Fruit fly (Drosophila melanogaster): ENCODE results near the gene CG17803.

The CG17803 gene

dm6 chr3R:17809014-17809413, 7.7 kb upstream of the CG17803 start, which contains the start of gene Odj:
Odj (minus strand) TSS chr3R:17809222.
- TF ChIP-seq Rel (GFP tag; optimal IDR thresholded peaks at IDR 0.05) (no peak), Rel (tag; optimal IDR thresholded peaks at IDR 0.05) (no peak), Abd-B (GFP tag; optimal IDR thresholded peaks at IDR 0.05) (no peak), OdsH (GFP tag; optimal IDR thresholded peaks at IDR 0.05) (no peak), Hr83 (GFP tag; optimal IDR thresholded peaks at IDR 0.05; ENCODE audit: poor library complexity, severe bottlenecking) (peak; percentile 72), dsf (GFP tag; optimal IDR thresholded peaks at IDR 0.05; ENCODE audit: borderline replicate concordance) (no peak), N (GFP tag; optimal IDR thresholded peaks at IDR 0.05) (no peak), psq (GFP tag; optimal IDR thresholded peaks at IDR 0.05) (no peak), Mio (GFP tag; optimal IDR thresholded peaks at IDR 0.05) (no peak), Vsx2 (GFP tag; optimal IDR thresholded peaks at IDR 0.05; ENCODE audit: partially characterized antibody) (no peak)

- TF ChIP-seq br (GFP tag; optimal IDR thresholded peaks at IDR 0.05) (no peak), OdsH (GFP tag; optimal IDR thresholded peaks at IDR 0.05) (no peak), foxo (GFP tag; optimal IDR thresholded peaks at IDR 0.05) (no peak), woc (GFP tag; optimal IDR thresholded peaks at IDR 0.05) (no peak), usp (GFP tag; optimal IDR thresholded peaks at IDR 0.05) (no peak), Dif (GFP tag; optimal IDR thresholded peaks at IDR 0.05; ENCODE audit: partially characterized antibody) (no peak), Rel (GFP tag; optimal IDR thresholded peaks at IDR 0.05) (no peak), Rel (tag; optimal IDR thresholded peaks at IDR 0.05) (no peak), fru (GFP tag; optimal IDR thresholded peaks at IDR 0.05) (no peak), CrebA (GFP tag; optimal IDR thresholded peaks at IDR 0.05; ENCODE audit: borderline replicate concordance) (no peak), dmrt93B (GFP tag; optimal IDR thresholded peaks at IDR 0.05) (no peak), sage (GFP tag; optimal IDR thresholded peaks at IDR 0.05) (no peak), dl (GFP tag; optimal IDR thresholded peaks at IDR 0.05; ENCODE audit: insufficient read depth in 1 of 2, partially characterized antibody in 2 of 2) (no peak), CG9705 (GFP tag; optimal IDR thresholded peaks at IDR 0.05) (no peak), N (GFP tag; optimal IDR thresholded peaks at IDR 0.05) (no peak), Dfd (GFP tag; optimal IDR thresholded peaks at IDR 0.05) (no peak), rgr (GFP tag; optimal IDR thresholded peaks at IDR 0.05) (no peak), HLH106 (tag; optimal IDR thresholded peaks at IDR 0.05) (no peak)
Measured at dm6 chr3R:17807035-17807606, 5.8 kb upstream of the CG17803 start, which contains the start of gene CG17801. CG17801 (minus strand) TSS chr3R:17807085.

dm6 chr3R:17805092-17805491, 3.8 kb upstream of the CG17803 start, which contains the start of gene Nnk:
Nnk (minus strand) TSS chr3R:17805249.
- no peak for TF ChIP-seq dl (GFP tag; optimal IDR thresholded peaks at IDR 0.05; ENCODE audit: insufficient read depth in 1 of 2, partially characterized antibody in 2 of 2)
- TF ChIP-seq CrebA (GFP tag; optimal IDR thresholded peaks at IDR 0.05; ENCODE audit: borderline replicate concordance): no peak
- no peak for TF ChIP-seq woc (GFP tag; optimal IDR thresholded peaks at IDR 0.05)
- TF ChIP-seq GATAd (GFP tag; optimal IDR thresholded peaks at IDR 0.05): no peak
- peak; percentile 34 for TF ChIP-seq Myc (optimal IDR thresholded peaks at IDR 0.05)
- TF ChIP-seq rgr (GFP tag; optimal IDR thresholded peaks at IDR 0.05): no peak
- no peak for TF ChIP-seq sv (GFP tag; optimal IDR thresholded peaks at IDR 0.05)
- no peak for TF ChIP-seq N (GFP tag; optimal IDR thresholded peaks at IDR 0.05)

DNA sequence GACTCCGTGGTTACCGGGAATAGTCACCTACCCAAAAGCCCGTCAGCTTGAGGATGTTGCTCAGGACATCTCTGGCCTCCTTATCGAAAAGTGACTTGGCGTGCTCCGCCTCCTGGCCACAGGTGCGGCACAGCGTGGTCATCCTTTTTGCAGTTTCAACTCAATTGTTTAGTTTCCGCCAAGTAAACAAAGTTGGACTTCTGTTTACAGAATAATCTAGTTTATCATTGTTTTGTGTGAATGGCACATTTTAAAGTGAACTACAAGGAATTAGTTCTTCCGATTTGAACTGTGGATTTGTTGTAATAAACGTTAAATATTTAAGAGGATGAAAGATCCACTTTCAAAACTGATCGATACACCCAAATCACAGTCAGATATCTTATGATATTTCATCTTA, 1.7 kb upstream of the CG17803 start, which contains the start of gene CG17806:
Gene CG17806, minus strand, starts transcription at position 236 of the 400 bp plus-strand sequence.
- no peak for TF ChIP-seq fru (GFP tag; optimal IDR thresholded peaks at IDR 0.05)
- TF ChIP-seq Myc (optimal IDR thresholded peaks at IDR 0.05): peak; percentile 8

dm6 chr3R:17798211-17798737, 3.0 kb downstream of the CG17803 start, which contains the start of gene CG7379:
CG7379 (minus strand) TSS chr3R:17798304.
- TF ChIP-seq Dif (GFP tag; optimal IDR thresholded peaks at IDR 0.05; ENCODE audit: partially characterized antibody) (no peak), foxo (GFP tag; optimal IDR thresholded peaks at IDR 0.05) (peak; percentile 54 to 96), sage (GFP tag; optimal IDR thresholded peaks at IDR 0.05) (peak; percentile 86), OdsH (GFP tag; optimal IDR thresholded peaks at IDR 0.05) (peak; percentile 92), jim (GFP tag; optimal IDR thresholded peaks at IDR 0.05) (peak; percentile 57), HLH106 (tag; optimal IDR thresholded peaks at IDR 0.05) (peak; percentile 79), ey (GFP tag; optimal IDR thresholded peaks at IDR 0.05) (peak; percentile 84), Myc (optimal IDR thresholded peaks at IDR 0.05) (peak; percentile 82), psq (GFP tag; optimal IDR thresholded peaks at IDR 0.05) (peak; percentile 88), Sp1 (GFP tag; optimal IDR thresholded peaks at IDR 0.05) (peak; percentile 80), CrebA (GFP tag; optimal IDR thresholded peaks at IDR 0.05; ENCODE audit: borderline replicate concordance) (no peak), brk (GFP tag; optimal IDR thresholded peaks at IDR 0.05) (no peak), Hr78 (GFP tag; optimal IDR thresholded peaks at IDR 0.05) (no peak), sv (GFP tag; optimal IDR thresholded peaks at IDR 0.05) (peak; percentile 85), Abd-B (GFP tag; optimal IDR thresholded peaks at IDR 0.05) (no peak), usp (GFP tag; optimal IDR thresholded peaks at IDR 0.05) (no peak), Vsx2 (GFP tag; optimal IDR thresholded peaks at IDR 0.05; ENCODE audit: partially characterized antibody) (no peak), Dfd (GFP tag; optimal IDR thresholded peaks at IDR 0.05) (no peak), CG32264 (GFP tag; optimal IDR thresholded peaks at IDR 0.05) (peak; percentile 82), Rel (GFP tag; optimal IDR thresholded peaks at IDR 0.05) (peak; percentile 42), Rel (tag; optimal IDR thresholded peaks at IDR 0.05) (peak; percentile 53), Mio (GFP tag; optimal IDR thresholded peaks at IDR 0.05) (peak; percentile 80), dmrt93B (GFP tag; optimal IDR thresholded peaks at IDR 0.05) (peak; percentile 86), fru (GFP tag; optimal IDR thresholded peaks at IDR 0.05) (peak; percentile 91), N (GFP tag; optimal IDR thresholded peaks at IDR 0.05) (peak; percentile 38), lola (GFP tag; optimal IDR thresholded peaks at IDR 0.05) (no peak), rgr (GFP tag; optimal IDR thresholded peaks at IDR 0.05) (peak; percentile 94), Hnf4 (GFP tag; optimal IDR thresholded peaks at IDR 0.05) (peak; percentile 98), GATAd (GFP tag; optimal IDR thresholded peaks at IDR 0.05) (peak; percentile 80), h (GFP tag; optimal IDR thresholded peaks at IDR 0.05) (peak; percentile 95)

Measured in whole organism, wandering third instar larva.